Worm (Caenorhabditis elegans): ENCODE data around the gene ceh-57.

DNA sequence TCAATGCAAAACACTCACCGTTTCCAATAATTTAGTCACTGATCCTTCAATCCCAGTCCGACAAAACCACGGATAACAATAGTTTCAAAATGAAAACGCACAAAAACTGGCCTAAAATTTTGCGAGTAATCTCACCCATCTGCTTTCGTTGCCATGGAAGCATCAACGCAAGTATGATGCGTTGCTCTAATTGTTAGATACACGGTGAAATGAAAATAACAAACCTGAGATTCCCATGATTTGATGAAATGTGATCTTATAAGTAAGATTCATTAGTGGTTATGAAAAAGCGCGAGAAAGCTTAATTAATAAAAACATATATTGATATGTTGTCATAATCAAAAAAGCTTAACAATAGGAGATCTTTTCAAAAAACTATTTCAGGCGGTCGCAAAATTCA lies at the start of gene ceh-57:
- TF ChIP-seq dpl-1 (GFP tag; optimal IDR thresholded peaks at IDR 0.05) (no peak), zag-1 (tag; optimal IDR thresholded peaks at IDR 0.05) (no peak), unc-130 (GFP tag; optimal IDR thresholded peaks at IDR 0.05) (no peak), tag-97 (GFP tag; IDR thresholded peaks at IDR 0.05) (no peak), lsy-2 (tag; optimal IDR thresholded peaks at IDR 0.05) (no peak), rbr-2 (tag; optimal IDR thresholded peaks at IDR 0.05) (no peak), nhr-237 (tag; optimal IDR thresholded peaks at IDR 0.05) (no peak), fos-1 (tag; optimal IDR thresholded peaks at IDR 0.05) (no peak), Y5F2A.4 (GFP tag; optimal IDR thresholded peaks at IDR 0.05) (no peak), skn-1 (tag; optimal IDR thresholded peaks at IDR 0.05) (no peak), nhr-11 (tag; optimal IDR thresholded peaks at IDR 0.05) (no peak), nhr-76 (tag; optimal IDR thresholded peaks at IDR 0.05) (no peak)
